Worm (Caenorhabditis elegans): ENCODE results near the gene irk-1.
A peak's percentile ranks its signal among the peaks of the same experiment; 100 is the strongest.

Gene irk-1

ce11 chrX:6743344-6743743 lies 34.6 kb downstream of the irk-1 start:
- TF ChIP-seq fax-1 (tag; optimal IDR thresholded peaks at IDR 0.05) = no peak
- no peak for TF ChIP-seq lim-6 (tag; optimal IDR thresholded peaks at IDR 0.05)
- no peak for TF ChIP-seq ama-1 (optimal IDR thresholded peaks at IDR 0.05)
- no peak for TF ChIP-seq ceh-30 (tag; optimal IDR thresholded peaks at IDR 0.05)
- TF ChIP-seq pat-9 (tag; optimal IDR thresholded peaks at IDR 0.05) = no peak
- no peak for TF ChIP-seq fkh-6 (tag; optimal IDR thresholded peaks at IDR 0.05)
- TF ChIP-seq sox-2 (GFP tag; IDR thresholded peaks at IDR 0.05) = no peak
- no peak for TF ChIP-seq K02D7.2 (tag; optimal IDR thresholded peaks at IDR 0.05)
- TF ChIP-seq rnt-1 (tag; optimal IDR thresholded peaks at IDR 0.05) = no peak
- TF ChIP-seq madf-2 (tag; optimal IDR thresholded peaks at IDR 0.05) = no peak
- TF ChIP-seq ceh-9 (tag; optimal IDR thresholded peaks at IDR 0.05) = no peak
- no peak for TF ChIP-seq ref-2 (tag; optimal IDR thresholded peaks at IDR 0.05)

ce11 chrX:6742891-6743290 lies 35.0 kb downstream of the irk-1 start:
- peak; percentile 78 for TF ChIP-seq hlh-30 (tag; optimal IDR thresholded peaks at IDR 0.05; ENCODE audit: insufficient read depth)
- TF ChIP-seq ceh-31 (tag; optimal IDR thresholded peaks at IDR 0.05) = peak; percentile 7
- no peak for TF ChIP-seq hlh-15 (tag; optimal IDR thresholded peaks at IDR 0.05)
- no peak for TF ChIP-seq pat-9 (tag; optimal IDR thresholded peaks at IDR 0.05)
- TF ChIP-seq ceh-18 (tag; optimal IDR thresholded peaks at IDR 0.05) = peak; percentile 23

- TF ChIP-seq pqm-1 (tag; optimal IDR thresholded peaks at IDR 0.05) (no peak), ceh-48 (tag; optimal IDR thresholded peaks at IDR 0.05) (no peak), ttx-3 (tag; optimal IDR thresholded peaks at IDR 0.05) (no peak), nhr-11 (tag; optimal IDR thresholded peaks at IDR 0.05) (no peak), dmd-4 (tag; optimal IDR thresholded peaks at IDR 0.05; ENCODE audit: borderline replicate concordance) (no peak), ceh-2 (tag; optimal IDR thresholded peaks at IDR 0.05) (peak; percentile 32), nfya-1 (tag; optimal IDR thresholded peaks at IDR 0.05) (peak; percentile 78), pha-2 (tag; optimal IDR thresholded peaks at IDR 0.05) (peak; percentile 76), ceh-18 (tag; optimal IDR thresholded peaks at IDR 0.05) (peak; percentile 88), dve-1 (tag; optimal IDR thresholded peaks at IDR 0.05) (peak; percentile 86), pha-4 (tag; optimal IDR thresholded peaks at IDR 0.05) (no peak), unc-86 (tag; optimal IDR thresholded peaks at IDR 0.05) (no peak), T23F11.4 (GFP tag; optimal IDR thresholded peaks at IDR 0.05) (peak; percentile 85), tbx-2 (tag; optimal IDR thresholded peaks at IDR 0.05) (peak; percentile 88), K09A11.1 (tag; optimal IDR thresholded peaks at IDR 0.05; ENCODE audit: insufficient read depth) (peak; percentile 45), gmeb-2 (tag; optimal IDR thresholded peaks at IDR 0.05) (no peak), pros-1 (tag; optimal IDR thresholded peaks at IDR 0.05) (peak; percentile 65), ceh-34 (tag; optimal IDR thresholded peaks at IDR 0.05) (peak; percentile 96), ceh-24 (tag; optimal IDR thresholded peaks at IDR 0.05) (no peak), hlh-30 (tag; optimal IDR thresholded peaks at IDR 0.05; ENCODE audit: insufficient read depth) (peak; percentile 89), lin-11 (tag; optimal IDR thresholded peaks at IDR 0.05) (peak; percentile 21), ceh-30 (tag; optimal IDR thresholded peaks at IDR 0.05) (no peak), pax-1 (tag; optimal IDR thresholded peaks at IDR 0.05) (peak; percentile 3), F13H6.1 (tag; optimal IDR thresholded peaks at IDR 0.05) (peak; percentile 54), sdc-2 (tag; optimal IDR thresholded peaks at IDR 0.05) (peak; percentile 63), fax-1 (tag; optimal IDR thresholded peaks at IDR 0.05) (no peak), hlh-6 (tag; optimal IDR thresholded peaks at IDR 0.05) (no peak), ceh-45 (GFP tag; IDR thresholded peaks at IDR 0.05) (no peak; the same call in 1 of the 2 replicates), unc-42 (tag; optimal IDR thresholded peaks at IDR 0.05) (peak; percentile 48), pat-9 (tag; optimal IDR thresholded peaks at IDR 0.05) (peak; percentile 56), eyg-1 (tag; optimal IDR thresholded peaks at IDR 0.05) (peak; percentile 69), che-1 (tag; optimal IDR thresholded peaks at IDR 0.05) (no peak), ets-4 (tag; optimal IDR thresholded peaks at IDR 0.05) (peak; percentile 58), ceh-31 (tag; optimal IDR thresholded peaks at IDR 0.05) (peak; percentile 79), madf-2 (tag; optimal IDR thresholded peaks at IDR 0.05) (no peak), npax-4 (tag; optimal IDR thresholded peaks at IDR 0.05) (no peak), pag-3 (tag; optimal IDR thresholded peaks at IDR 0.05; ENCODE audit: borderline replicate concordance) (no peak), C08G9.2 (tag; optimal IDR thresholded peaks at IDR 0.05) (peak; percentile 33)
Observed at ce11 chrX:6742011-6742683, 35.8 kb downstream of the irk-1 start, which contains the start of gene mdl-1. Gene mdl-1 (plus strand): TSS chrX:6742351.

Data from whole organism, late embryonic.